Fruit fly (Drosophila melanogaster): ENCODE measurements around the gene CG15317.

The CG15317 gene

dm6 chrX:9554346-9554808 lies 2.0 kb downstream of the CG15317 start, which contains the start of gene RpS28b (continued):
- peak; percentile 95 for TF ChIP-seq HHEX (GFP tag; optimal IDR thresholded peaks at IDR 0.05)
- peak; percentile 83 for TF ChIP-seq so (GFP tag; IDR thresholded peaks at IDR 0.05)
- peak; percentile 92 for TF ChIP-seq sens-2 (GFP tag; IDR thresholded peaks at IDR 0.05)
- TF ChIP-seq CG9215 (GFP tag; IDR thresholded peaks at IDR 0.05), result peak; percentile 73
- peak; percentile 94 for TF ChIP-seq CG6813 (GFP tag; optimal IDR thresholded peaks at IDR 0.05)
- no peak for TF ChIP-seq h (optimal IDR thresholded peaks at IDR 0.05)
- TF ChIP-seq Atf-2 (GFP tag; optimal IDR thresholded peaks at IDR 0.05), result peak; percentile 83
- peak; percentile 63; the same call in 2 of the 3 replicates for TF ChIP-seq CG11560 (tag; IDR thresholded peaks at IDR 0.05)
- TF ChIP-seq bigmax (GFP tag; optimal IDR thresholded peaks at IDR 0.05), result peak; percentile 72
- peak; percentile 89 for TF ChIP-seq Aef1 (GFP tag; IDR thresholded peaks at IDR 0.05)
- peak; percentile 76 for TF ChIP-seq Hand (GFP tag; optimal IDR thresholded peaks at IDR 0.05)
- peak; percentile 91 for TF ChIP-seq CG9727 (GFP tag; optimal IDR thresholded peaks at IDR 0.05)
- peak; percentile 82 for TF ChIP-seq CG7271 (tag; optimal IDR thresholded peaks at IDR 0.05)
- TF ChIP-seq tin (GFP tag; optimal IDR thresholded peaks at IDR 0.05), result peak; percentile 73
- TF ChIP-seq CG16813 (GFP tag; IDR thresholded peaks at IDR 0.05; ENCODE audit: partially characterized antibody), result peak; percentile 83
- TF ChIP-seq CG15479 (GFP tag; optimal IDR thresholded peaks at IDR 0.05), result peak; percentile 54
- TF ChIP-seq Bteb2 (GFP tag; optimal IDR thresholded peaks at IDR 0.05), result peak; percentile 64
- TF ChIP-seq CG1529 (GFP tag; optimal IDR thresholded peaks at IDR 0.05), result peak; percentile 79
- peak; percentile 91 for TF ChIP-seq dati (GFP tag; IDR thresholded peaks at IDR 0.05)
- TF ChIP-seq CG9437 (GFP tag; optimal IDR thresholded peaks at IDR 0.05), result peak; percentile 69
- TF ChIP-seq CG18476 (GFP tag; optimal IDR thresholded peaks at IDR 0.05), result peak; percentile 58
- TF ChIP-seq jumu (GFP tag; optimal IDR thresholded peaks at IDR 0.05), result peak; percentile 62
- TF ChIP-seq twi (tag; optimal IDR thresholded peaks at IDR 0.05), result peak; percentile 59
- TF ChIP-seq pzg (GFP tag; optimal IDR thresholded peaks at IDR 0.05), result peak; percentile 71
- peak; percentile 85 for TF ChIP-seq BEAF-32 (GFP tag; optimal IDR thresholded peaks at IDR 0.05)
- peak; percentile 92 for TF ChIP-seq CG1024 (GFP tag; IDR thresholded peaks at IDR 0.05)
- no peak for TF ChIP-seq Dfd (GFP tag; optimal IDR thresholded peaks at IDR 0.05)
- peak; percentile 92 for TF ChIP-seq gce (GFP tag; IDR thresholded peaks at IDR 0.05)
- TF ChIP-seq pum (GFP tag; optimal IDR thresholded peaks at IDR 0.05), result peak; percentile 71
- peak; percentile 91 for TF ChIP-seq kni (GFP tag; optimal IDR thresholded peaks at IDR 0.05)
- TF ChIP-seq CG13123 (GFP tag; optimal IDR thresholded peaks at IDR 0.05), result peak; percentile 98
- peak; percentile 84; the same call in 1 of the 2 replicates for TF ChIP-seq toy (GFP tag; IDR thresholded peaks at IDR 0.05)
- peak; percentile 83 for TF ChIP-seq lmd (GFP tag; IDR thresholded peaks at IDR 0.05)
- TF ChIP-seq CG7839 (tag; optimal IDR thresholded peaks at IDR 0.05), result peak; percentile 78
- TF ChIP-seq CG17328 (GFP tag; IDR thresholded peaks at IDR 0.05), result peak; percentile 92
- no peak for TF ChIP-seq tll (GFP tag; optimal IDR thresholded peaks at IDR 0.05)
- TF ChIP-seq chinmo (GFP tag; IDR thresholded peaks at IDR 0.05; ENCODE audit: partially characterized antibody), result no peak
- peak; percentile 90 for TF ChIP-seq CG42726 (GFP tag; IDR thresholded peaks at IDR 0.05; ENCODE audit: partially characterized antibody)
- TF ChIP-seq CG4707 (GFP tag; optimal IDR thresholded peaks at IDR 0.05), result peak; percentile 90
- TF ChIP-seq pan (optimal IDR thresholded peaks at IDR 0.05), result no peak
- peak in 1 of 2 experiments; percentile 88 for TF ChIP-seq pan (GFP tag; optimal IDR thresholded peaks at IDR 0.05 in 1 of 2, IDR thresholded peaks at IDR 0.05 in 1 of 2)
- TF ChIP-seq H2.0 (GFP tag; IDR thresholded peaks at IDR 0.05), result peak; percentile 88
- TF ChIP-seq CG18011 (GFP tag; optimal IDR thresholded peaks at IDR 0.05), result peak; percentile 73
- TF ChIP-seq Sry-δ (GFP tag; optimal IDR thresholded peaks at IDR 0.05), result peak; percentile 78
- peak; percentile 95 for TF ChIP-seq Rx (GFP tag; IDR thresholded peaks at IDR 0.05)
- no peak for TF ChIP-seq eve (GFP tag; optimal IDR thresholded peaks at IDR 0.05)
- TF ChIP-seq CG5953 (GFP tag; IDR thresholded peaks at IDR 0.05), result peak; percentile 95
- TF ChIP-seq bab2 (GFP tag; optimal IDR thresholded peaks at IDR 0.05), result peak; percentile 72
- TF ChIP-seq lola (GFP tag; optimal IDR thresholded peaks at IDR 0.05), result peak in 1 of 3 experiments; percentile 28
- TF ChIP-seq knrl (GFP tag; IDR thresholded peaks at IDR 0.05; ENCODE audit: partially characterized antibody), result peak; percentile 66; the same call in 2 of the 3 replicates

Data from whole organism, embryonic.